Worm (Caenorhabditis elegans): ENCODE data around the gene aly-2.

The aly-2 gene

ce11 chrIV:9116452-9116851 is 30.8 kb upstream of the aly-2 start:
- TF ChIP-seq Y116A8C.19 (tag; optimal IDR thresholded peaks at IDR 0.05; ENCODE audit: borderline replicate concordance) = no peak
- no peak for TF ChIP-seq efl-1 (optimal IDR thresholded peaks at IDR 0.05)
- peak in 1 of 2 experiments; percentile 46 for TF ChIP-seq efl-1 (GFP tag; optimal IDR thresholded peaks at IDR 0.05 in 1 of 2)
- no peak for TF ChIP-seq nhr-76 (tag; optimal IDR thresholded peaks at IDR 0.05)
- TF ChIP-seq lin-14 (GFP tag; optimal IDR thresholded peaks at IDR 0.05) = no peak
- TF ChIP-seq mdl-1 (tag; optimal IDR thresholded peaks at IDR 0.05) = no peak
- no peak for TF ChIP-seq snu-23 (GFP tag; optimal IDR thresholded peaks at IDR 0.05)
- TF ChIP-seq elt-2 (tag; optimal IDR thresholded peaks at IDR 0.05) = peak; percentile 46
- TF ChIP-seq rnt-1 (tag; optimal IDR thresholded peaks at IDR 0.05) = no peak
- TF ChIP-seq lin-15B (tag; optimal IDR thresholded peaks at IDR 0.05) = no peak

ce11 chrIV:9117700-9118099 is 29.6 kb upstream of the aly-2 start:
- TF ChIP-seq aly-2 (tag; optimal IDR thresholded peaks at IDR 0.05) (no peak), mab-9 (GFP tag; IDR thresholded peaks at IDR 0.05) (no peak)

- no peak for TF ChIP-seq efl-1 (optimal IDR thresholded peaks at IDR 0.05)
- peak in 1 of 2 experiments; percentile 42 for TF ChIP-seq efl-1 (GFP tag; optimal IDR thresholded peaks at IDR 0.05 in 1 of 2)
- no peak for TF ChIP-seq dpl-1 (GFP tag; optimal IDR thresholded peaks at IDR 0.05)
- peak; percentile 41 for TF ChIP-seq elt-2 (tag; optimal IDR thresholded peaks at IDR 0.05)
Measured at ce11 chrIV:9118348-9118747, 28.9 kb upstream of the aly-2 start.

ce11 chrIV:9118792-9119191 is 28.5 kb upstream of the aly-2 start, which contains the start of gene nrfl-1:
nrfl-1 (plus strand) TSS chrIV:9119092.
- TF ChIP-seq ceh-82 (tag; optimal IDR thresholded peaks at IDR 0.05) (no peak), lin-35 (GFP tag; optimal IDR thresholded peaks at IDR 0.05) (no peak), isw-1 (GFP tag; IDR thresholded peaks at IDR 0.05) (no peak)

- TF ChIP-seq sup-37 (GFP tag; optimal IDR thresholded peaks at IDR 0.05) = no peak
- TF ChIP-seq swsn-7 (tag; optimal IDR thresholded peaks at IDR 0.05) = no peak
- TF ChIP-seq aly-2 (tag; optimal IDR thresholded peaks at IDR 0.05) = no peak
- no peak for TF ChIP-seq elt-3 (tag; optimal IDR thresholded peaks at IDR 0.05)
- TF ChIP-seq nhr-28 (tag; optimal IDR thresholded peaks at IDR 0.05) = no peak
- no peak for TF ChIP-seq zip-4 (GFP tag; optimal IDR thresholded peaks at IDR 0.05)
- TF ChIP-seq ces-1 (GFP tag; optimal IDR thresholded peaks at IDR 0.05) = no peak
- no peak for TF ChIP-seq hpl-2 (GFP tag; optimal IDR thresholded peaks at IDR 0.05)
- TF ChIP-seq unc-130 (tag; optimal IDR thresholded peaks at IDR 0.05) = no peak
- no peak for TF ChIP-seq lin-13 (GFP tag; optimal IDR thresholded peaks at IDR 0.05)
- TF ChIP-seq nhr-11 (tag; optimal IDR thresholded peaks at IDR 0.05) = no peak
- no peak for TF ChIP-seq jun-1 (tag; optimal IDR thresholded peaks at IDR 0.05)
Measured at ce11 chrIV:9120220-9120619, 27.0 kb upstream of the aly-2 start.

- peak; percentile 75 for TF ChIP-seq blmp-1 (tag; optimal IDR thresholded peaks at IDR 0.05)
- no peak for TF ChIP-seq sox-4 (tag; optimal IDR thresholded peaks at IDR 0.05)
- peak; percentile 27 to 64 for TF ChIP-seq lsy-2 (tag; optimal IDR thresholded peaks at IDR 0.05)
- TF ChIP-seq lin-35 (GFP tag; optimal IDR thresholded peaks at IDR 0.05) = peak; percentile 33 to 48
- peak in 3 of 6 experiments; percentile 14 to 21 (median 19) for TF ChIP-seq elt-3 (tag; optimal IDR thresholded peaks at IDR 0.05)
- TF ChIP-seq mdl-1 (tag; optimal IDR thresholded peaks at IDR 0.05) = peak in 1 of 2 experiments; percentile 74
- peak; percentile 64 for TF ChIP-seq nhr-20 (tag; optimal IDR thresholded peaks at IDR 0.05)
- peak; percentile 37 for TF ChIP-seq xbp-1 (tag; optimal IDR thresholded peaks at IDR 0.05)
- peak; percentile 17 for TF ChIP-seq fos-1 (tag; optimal IDR thresholded peaks at IDR 0.05)
- TF ChIP-seq ceh-82 (tag; optimal IDR thresholded peaks at IDR 0.05) = peak in 2 of 3 experiments; percentile 8 to 25
- TF ChIP-seq nhr-237 (tag; optimal IDR thresholded peaks at IDR 0.05) = peak; percentile 5
- peak; percentile 88 for TF ChIP-seq nhr-85 (tag)
- peak; percentile 43 for TF ChIP-seq skn-1 (tag; optimal IDR thresholded peaks at IDR 0.05)
- TF ChIP-seq C34B4.2 (tag; optimal IDR thresholded peaks at IDR 0.05) = no peak
- TF ChIP-seq nhr-71 (tag; optimal IDR thresholded peaks at IDR 0.05) = peak; percentile 77
- peak; percentile 40 for TF ChIP-seq nhr-47 (tag; optimal IDR thresholded peaks at IDR 0.05)
- TF ChIP-seq snu-23 (GFP tag; optimal IDR thresholded peaks at IDR 0.05) = peak; percentile 66
- peak; percentile 41 for TF ChIP-seq nhr-90 (tag; optimal IDR thresholded peaks at IDR 0.05; ENCODE audit: poor library complexity)
- TF ChIP-seq tbx-2 (tag; optimal IDR thresholded peaks at IDR 0.05) = peak; percentile 57
- TF ChIP-seq snpc-4 (tag; optimal IDR thresholded peaks at IDR 0.05) = no peak
- peak; percentile 56 to 65 for TF ChIP-seq efl-1 (optimal IDR thresholded peaks at IDR 0.05)
- TF ChIP-seq efl-1 (GFP tag; optimal IDR thresholded peaks at IDR 0.05 in 1 of 2) = no peak
- TF ChIP-seq nhr-77 (tag; optimal IDR thresholded peaks at IDR 0.05) = peak; percentile 27
- TF ChIP-seq lin-14 (GFP tag; optimal IDR thresholded peaks at IDR 0.05) = peak; percentile 94
Measured at ce11 chrIV:9121545-9121944, 25.7 kb upstream of the aly-2 start.
